Worm (Caenorhabditis elegans) whole organism, L1 larva: ENCODE data around the gene hot-4.

Experiments
- C04F5.9 ChIP-seq: sonication (generic microtip); optimal IDR thresholded peaks from 2 replicates; lab custom pipeline; 2016; ENCODE audit warnings: missing genetic modification characterization, missing compliant biosample characterization
- C16A3.4 ChIP-seq: fragments of 150-350 bp; optimal IDR thresholded peaks from 2 replicates; lab custom pipeline; 2014; ENCODE audit warnings: missing biosample characterization, missing genetic modification characterization
- alr-1 ChIP-seq: fragments of 200-800 bp; sonication (Bioruptor generic); optimal IDR thresholded peaks from 2 replicates; lab custom pipeline; 2018; ENCODE audit warnings: borderline replicate concordance, mild to moderate bottlenecking, missing genetic modification characterization, missing compliant biosample characterization
- blmp-1 ChIP-seq: fragments of 150-350 bp; optimal IDR thresholded peaks from 2 replicates; lab custom pipeline; 2014; ENCODE audit warnings: missing biosample characterization, missing genetic modification characterization
- ceh-63 ChIP-seq: fragments of 200-800 bp; sonication (Bioruptor generic); optimal IDR thresholded peaks from 2 replicates; lab custom pipeline; 2018; ENCODE audit warnings: mild to moderate bottlenecking, missing genetic modification characterization, missing compliant biosample characterization
- ces-1 ChIP-seq: fragments of 150-350 bp; optimal IDR thresholded peaks from 2 replicates; lab custom pipeline; 2014; ENCODE audit warnings: missing biosample characterization, missing genetic modification reagents, missing genetic modification characterization
- dpl-1 ChIP-seq, 3 experiments: fragments of 150-350 bp in 2 of 3; sonication (generic microtip) in 1 of 3; optimal IDR thresholded peaks; 2 replicates each; lab custom pipeline; 2014 to 2017; ENCODE audit warnings: missing biosample characterization in 3 of 3, missing genetic modification characterization in 3 of 3, missing genetic modification reagents in 3 of 3
- efl-1 ChIP-seq, 4 experiments: fragments of 150-350 bp; optimal IDR thresholded peaks in 3 of 4; peaks in 1 of 4; 1 replicate in 1 of 4; 2 replicates in 3 of 4; lab custom pipeline; 2014; ENCODE audit warnings: missing biosample characterization in 2 of 4, missing genetic modification characterization in 2 of 4, missing genetic modification reagents in 2 of 4
- egl-13 ChIP-seq: sonication (generic microtip); optimal IDR thresholded peaks from 2 replicates; lab custom pipeline; 2016; ENCODE audit warnings: missing genotype, missing genetic modification reagents, missing genetic modification characterization, missing compliant biosample characterization
- egl-27 ChIP-seq, 2 experiments: fragments of 150-350 bp in 1 of 2; sonication (generic microtip); optimal IDR thresholded peaks; 3 replicates each; lab custom pipeline; 2017 to 2018; ENCODE audit warnings: missing biosample characterization in 2 of 2, missing genetic modification characterization in 2 of 2, missing genetic modification reagents in 2 of 2
- fkh-10 ChIP-seq: sonication (generic microtip); optimal IDR thresholded peaks from 2 replicates; lab custom pipeline; 2017; ENCODE audit warnings: missing biosample characterization, missing genetic modification reagents, missing genetic modification characterization
- fkh-4 ChIP-seq: sonication (generic microtip); optimal IDR thresholded peaks from 2 replicates; lab custom pipeline; 2016; ENCODE audit warnings: missing compliant biosample characterization, missing genetic modification characterization, borderline replicate concordance
- fkh-8 ChIP-seq: sonication (generic microtip); optimal IDR thresholded peaks from 2 replicates; lab custom pipeline; 2016; ENCODE audit warnings: mild to moderate bottlenecking, missing genetic modification characterization, missing compliant biosample characterization
- grh-1 ChIP-seq: fragments of 200-800 bp; sonication (Bioruptor generic); IDR thresholded peaks from 2 replicates; pipeline ENCODE4 v1.3.6; 2022; ENCODE audit warnings: missing genetic modification reagents, missing genetic modification characterization, missing compliant biosample characterization
- irx-1 ChIP-seq: sonication (generic microtip); optimal IDR thresholded peaks from 2 replicates; lab custom pipeline; 2016; ENCODE audit warnings: missing genetic modification characterization, missing compliant biosample characterization
- lin-14 ChIP-seq: fragments of 200-800 bp; sonication (Bioruptor generic); optimal IDR thresholded peaks from 2 replicates; lab custom pipeline; 2018; ENCODE audit warnings: mild to moderate bottlenecking, missing genetic modification characterization, moderate library complexity, missing compliant biosample characterization
- lin-15B ChIP-seq: fragments of 150-350 bp; sonication (generic microtip); optimal IDR thresholded peaks from 3 replicates; lab custom pipeline; 2014; ENCODE audit warnings: missing biosample characterization, missing genetic modification characterization
- lin-35 ChIP-seq, 2 experiments: fragments of 150-350 bp; optimal IDR thresholded peaks; 2 replicates each; lab custom pipeline; 2014; ENCODE audit warnings: missing biosample characterization in 2 of 2, missing genetic modification characterization in 2 of 2, missing genetic modification reagents in 2 of 2
- lin-39 ChIP-seq: fragments of 150-350 bp; optimal IDR thresholded peaks from 2 replicates; lab custom pipeline; 2014; ENCODE audit warnings: missing biosample characterization, missing genetic modification reagents, missing genetic modification characterization
- lsy-2 ChIP-seq, 2 experiments: fragments of 150-350 bp; optimal IDR thresholded peaks; 2 replicates each; lab custom pipeline; 2014; ENCODE audit warnings: missing biosample characterization in 2 of 2, missing genetic modification characterization in 2 of 2
- nhr-12 ChIP-seq: sonication (generic microtip); optimal IDR thresholded peaks from 2 replicates; lab custom pipeline; 2017; ENCODE audit warnings: missing biosample characterization, missing genetic modification characterization
- nhr-237 ChIP-seq: fragments of 150-350 bp; optimal IDR thresholded peaks from 2 replicates; lab custom pipeline; 2014; ENCODE audit warnings: missing biosample characterization, missing genetic modification characterization
- nhr-76 ChIP-seq: sonication (generic microtip); optimal IDR thresholded peaks from 2 replicates; lab custom pipeline; 2017; ENCODE audit warnings: missing biosample characterization, missing genetic modification characterization
- nhr-77 ChIP-seq: fragments of 150-350 bp; optimal IDR thresholded peaks from 2 replicates; lab custom pipeline; 2014; ENCODE audit warnings: missing biosample characterization, missing genetic modification characterization
- nhr-85 ChIP-seq: sonication (generic microtip); peaks from one replicate; lab custom pipeline; 2016; ENCODE audit warnings: missing genetic modification characterization, inconsistent platforms, missing compliant biosample characterization
- rnt-1 ChIP-seq: sonication (generic microtip); optimal IDR thresholded peaks from 2 replicates; lab custom pipeline; 2016; ENCODE audit warnings: mild to moderate bottlenecking, missing genetic modification characterization, moderate library complexity, missing compliant biosample characterization
- snpc-4 ChIP-seq: fragments of 150-350 bp; optimal IDR thresholded peaks from 2 replicates; lab custom pipeline; 2014; ENCODE audit warnings: missing biosample characterization, missing genetic modification characterization
- sox-4 ChIP-seq: sonication (generic microtip); optimal IDR thresholded peaks from 2 replicates; lab custom pipeline; 2016; ENCODE audit warnings: missing genetic modification characterization, missing compliant biosample characterization
- sptf-1 ChIP-seq: fragments of 150-350 bp; optimal IDR thresholded peaks from 2 replicates; lab custom pipeline; 2014; ENCODE audit warnings: missing biosample characterization, missing genetic modification characterization
- tlp-1 ChIP-seq: fragments of 150-350 bp; optimal IDR thresholded peaks from 2 replicates; lab custom pipeline; 2014; ENCODE audit warnings: missing biosample characterization, missing genetic modification characterization
- unc-130 ChIP-seq: fragments of 150-350 bp; optimal IDR thresholded peaks from 2 replicates; lab custom pipeline; 2017; ENCODE audit warnings: missing biosample characterization, missing genetic modification characterization, inconsistent platforms
- unc-30 ChIP-seq: sonication (generic microtip); optimal IDR thresholded peaks from 2 replicates; lab custom pipeline; 2017; ENCODE audit warnings: missing biosample characterization, missing genetic modification characterization
- unc-62 ChIP-seq: fragments of 150-350 bp; optimal IDR thresholded peaks from 2 replicates; lab custom pipeline; 2014; ENCODE audit warnings: missing biosample characterization, missing genetic modification reagents, missing genetic modification characterization
- unc-86 ChIP-seq: sonication (generic microtip); optimal IDR thresholded peaks from 2 replicates; lab custom pipeline; 2016; ENCODE audit warnings: missing genetic modification characterization, missing compliant biosample characterization
- unc-98 ChIP-seq: fragments of 200-800 bp; sonication (Bioruptor generic); IDR thresholded peaks from 2 replicates; pipeline ENCODE4 v1.3.6; 2022; ENCODE audit warnings: missing genetic modification characterization, missing compliant biosample characterization
- xbp-1 ChIP-seq: sonication (generic microtip); optimal IDR thresholded peaks from 2 replicates; lab custom pipeline; 2016; ENCODE audit warnings: missing genetic modification characterization, missing compliant biosample characterization
- zag-1 ChIP-seq: fragments of 150-350 bp; optimal IDR thresholded peaks from 2 replicates; lab custom pipeline; 2014; ENCODE audit warnings: missing biosample characterization, missing genetic modification characterization
- zip-4 ChIP-seq: fragments of 200-800 bp; sonication (Bioruptor generic); optimal IDR thresholded peaks from 2 replicates; lab custom pipeline; 2018; ENCODE audit warnings: mild to moderate bottlenecking, missing genetic modification characterization, moderate library complexity, missing compliant biosample characterization
- ztf-11 ChIP-seq, 2 experiments: sonication (generic microtip); optimal IDR thresholded peaks; 2 replicates each; lab custom pipeline; 2016 to 2017; ENCODE audit warnings: missing genetic modification characterization in 2 of 2, missing biosample characterization in 1 of 2, missing compliant biosample characterization in 1 of 2

The hot-4 gene

DNA sequence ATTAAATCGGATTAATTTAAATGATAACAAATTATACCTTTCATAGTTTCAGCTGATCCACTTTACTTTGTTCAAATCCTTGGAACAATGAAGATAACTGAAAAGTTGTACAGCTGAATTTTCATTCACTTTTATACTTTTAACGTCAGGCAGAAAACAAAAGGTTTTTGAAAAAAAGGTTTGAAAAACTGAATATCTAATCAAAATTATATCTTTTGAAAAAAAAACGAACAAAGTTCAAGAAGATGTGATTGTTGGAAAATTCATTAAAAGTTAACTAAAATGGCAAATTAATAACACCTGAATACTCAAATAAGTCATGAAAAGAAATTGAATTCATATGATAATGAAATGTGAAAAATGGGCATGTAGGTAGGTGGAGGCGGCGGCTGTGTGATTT is 19.4 kb downstream of the hot-4 start, which contains the start of gene T12A2.21:
T12A2.21 (minus strand) TSS at position 101 of the 400 bp plus-strand sequence.
- no peak for TF ChIP-seq alr-1 (tag; lab: Kevin White, UChicago)
- no peak for TF ChIP-seq unc-62 (GFP tag; lab: Kevin White, UChicago)
- no peak for TF ChIP-seq unc-130 (tag; lab: Kevin White, UChicago)
- no peak for TF ChIP-seq sptf-1
- TF ChIP-seq egl-27 (tag; optimal IDR thresholded peaks at IDR 0.05; lab: Kevin White, UChicago), result no peak
- TF ChIP-seq C16A3.4 (tag; lab: Kevin White, UChicago), result no peak
- no peak for TF ChIP-seq fkh-4 (tag; lab: Kevin White, UChicago)
- TF ChIP-seq irx-1, result no peak
- TF ChIP-seq nhr-237, result no peak
- TF ChIP-seq nhr-76 (tag; lab: Kevin White, UChicago), result no peak
- TF ChIP-seq C04F5.9 (tag; lab: Kevin White, UChicago), result no peak
- TF ChIP-seq ztf-11 (tag; optimal IDR thresholded peaks at IDR 0.05; lab: Kevin White, UChicago), result no peak
- no peak for TF ChIP-seq zag-1 (tag; lab: Kevin White, UChicago)
- no peak for TF ChIP-seq nhr-77 (tag; lab: Kevin White, UChicago)
- TF ChIP-seq tlp-1 (tag; lab: Kevin White, UChicago), result no peak

DNA sequence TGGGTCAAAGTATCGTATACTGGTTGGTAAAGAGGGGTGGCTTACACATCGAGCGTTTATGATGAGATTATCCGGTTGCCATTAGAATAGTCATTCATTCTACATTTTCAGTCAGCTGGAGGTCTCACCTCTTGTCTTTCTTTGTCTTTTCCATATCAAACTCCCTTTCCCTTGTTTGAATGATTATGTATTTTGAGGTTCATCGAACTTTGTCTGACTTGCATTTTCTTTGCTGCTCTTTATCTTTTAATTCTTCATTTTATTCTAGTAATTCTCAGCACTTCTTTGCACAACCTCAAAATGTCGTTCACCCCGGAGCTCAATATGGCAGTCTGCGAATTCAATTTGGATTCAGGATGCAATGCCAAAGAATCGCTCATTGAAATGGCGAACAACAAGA is 23.3 kb downstream of the hot-4 start, which contains the start of gene T12A2.3:
T12A2.3 (plus strand) TSS at position 301 of the 400 bp plus-strand sequence.
- no peak for TF ChIP-seq ztf-11 (tag; optimal IDR thresholded peaks at IDR 0.05; lab: Kevin White, UChicago)
- TF ChIP-seq unc-98 (GFP tag; lab: Robert Waterston, UW), result no peak
- no peak for TF ChIP-seq fkh-4 (tag; lab: Kevin White, UChicago)
- TF ChIP-seq egl-13 (tag; lab: Kevin White, UChicago), result no peak
- TF ChIP-seq nhr-85 (tag; lab: Kevin White, UChicago), result no peak
- TF ChIP-seq rnt-1 (tag; lab: Kevin White, UChicago), result no peak
- TF ChIP-seq unc-30 (tag; lab: Kevin White, UChicago), result no peak
- no peak for TF ChIP-seq unc-86 (tag; lab: Kevin White, UChicago)
- no peak for TF ChIP-seq unc-130 (tag; lab: Kevin White, UChicago)
- no peak for TF ChIP-seq grh-1 (GFP tag; lab: Robert Waterston, UW)
- TF ChIP-seq blmp-1, result no peak
- TF ChIP-seq lin-35 (GFP tag; optimal IDR thresholded peaks at IDR 0.05; lab: Kevin White, UChicago), result no peak
- TF ChIP-seq zip-4 (GFP tag; lab: Kevin White, UChicago), result no peak
- no peak for TF ChIP-seq ces-1 (GFP tag; lab: Kevin White, UChicago)
- TF ChIP-seq lin-39, result no peak
- no peak for TF ChIP-seq fkh-10
- no peak for TF ChIP-seq lin-14 (GFP tag; lab: Kevin White, UChicago)
- no peak for TF ChIP-seq lin-15B
- TF ChIP-seq fkh-8, result no peak

DNA sequence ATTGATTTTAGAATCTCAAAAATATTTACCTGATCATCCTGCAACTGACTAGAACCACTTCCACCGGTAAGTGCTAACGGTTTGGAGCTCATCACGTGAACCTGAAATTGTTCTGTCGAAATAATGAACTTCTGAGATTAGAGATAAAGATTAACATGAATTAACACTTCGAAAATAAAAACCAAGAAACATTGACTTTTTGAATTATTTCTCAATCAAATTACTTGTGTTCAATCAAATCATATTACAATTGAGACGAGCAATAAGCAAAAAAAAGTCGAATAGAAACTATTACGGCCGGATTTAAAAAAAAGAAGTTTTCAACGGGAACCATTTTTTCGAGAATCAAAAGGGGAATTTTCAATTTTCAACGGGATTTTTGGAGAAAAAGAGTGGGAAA is 28.5 kb downstream of the hot-4 start, which contains the start of gene bcas-2:
bcas-2 (minus strand) TSS at position 101 of the 400 bp plus-strand sequence.
- TF ChIP-seq tlp-1 (tag; lab: Kevin White, UChicago) (no peak), sox-4 (tag; lab: Kevin White, UChicago) (no peak), snpc-4 (no peak), xbp-1 (tag; lab: Kevin White, UChicago) (no peak), ztf-11 (tag; optimal IDR thresholded peaks at IDR 0.05; lab: Kevin White, UChicago) (no peak)

- no peak for TF ChIP-seq nhr-77 (tag; lab: Kevin White, UChicago)
- peak; percentile 46 to 50 for TF ChIP-seq efl-1 (optimal IDR thresholded peaks at IDR 0.05; lab: Kevin White, UChicago)
- TF ChIP-seq efl-1 (GFP tag; optimal IDR thresholded peaks at IDR 0.05 in 1 of 2; lab: Kevin White, UChicago), result peak; percentile 21 to 90
- no peak for TF ChIP-seq nhr-12 (tag; lab: Kevin White, UChicago)
- TF ChIP-seq rnt-1 (tag; lab: Kevin White, UChicago), result no peak
- peak; percentile 2 to 65 for TF ChIP-seq lin-35 (GFP tag; optimal IDR thresholded peaks at IDR 0.05; lab: Kevin White, UChicago)
- peak in 2 of 3 experiments; percentile 42 to 56 for TF ChIP-seq dpl-1 (GFP tag; optimal IDR thresholded peaks at IDR 0.05; lab: Kevin White, UChicago)
- TF ChIP-seq lin-15B, result peak; percentile 1
- TF ChIP-seq lsy-2 (tag; optimal IDR thresholded peaks at IDR 0.05; lab: Kevin White, UChicago), result peak in 1 of 2 experiments; percentile 48
- TF ChIP-seq xbp-1 (tag; lab: Kevin White, UChicago), result peak; percentile 2
- TF ChIP-seq ceh-63 (GFP tag; lab: Kevin White, UChicago), result no peak
Measured at ce11 chrIII:6248064-6248687, 31.0 kb downstream of the hot-4 start, which contains the start of the genes gen-1 and stt-3. TSS of gene gen-1 (minus strand) at chrIII:6248158. TSS of gene stt-3 (plus strand) at chrIII:6248637.
